Fruit fly (Drosophila melanogaster) whole organism, embryonic: Measurements from ENCODE around the gene Hph.

Experiments
- Abd-B ChIP-seq: fragments of 200-800 bp; sonication (Bioruptor generic); optimal IDR thresholded peaks from 2 replicates; lab custom pipeline; 2018; ENCODE audit warnings: missing biosample characterization, mild to moderate bottlenecking, missing genetic modification characterization, moderate library complexity
- Asciz ChIP-seq: fragments of 200-800 bp; sonication (Bioruptor generic); optimal IDR thresholded peaks from 2 replicates; lab custom pipeline; 2017; ENCODE audit warnings: missing biosample characterization, mild to moderate bottlenecking, missing genetic modification characterization, missing genetic modification reagents
- Blimp-1 ChIP-seq: fragments of 200-800 bp; sonication (Bioruptor generic); optimal IDR thresholded peaks from 3 replicates; lab custom pipeline; 2018; ENCODE audit warnings: missing biosample characterization, missing genetic modification characterization, mild to moderate bottlenecking, moderate library complexity, missing genetic modification reagents
- BtbVII ChIP-seq: fragments of 200-800 bp; sonication (Bioruptor generic); optimal IDR thresholded peaks from 3 replicates; lab custom pipeline; 2017; ENCODE audit warnings: missing biosample characterization, mild to moderate bottlenecking, missing genetic modification characterization
- CG12391 ChIP-seq: fragments of 200-800 bp; sonication (Bioruptor generic); optimal IDR thresholded peaks from 3 replicates; lab custom pipeline; 2018; ENCODE audit warnings: missing biosample characterization, mild to moderate bottlenecking, missing genetic modification characterization, moderate library complexity
- CG12769 ChIP-seq: fragments of 200-800 bp; sonication (Bioruptor generic); optimal IDR thresholded peaks from 2 replicates; lab custom pipeline; 2019; ENCODE audit warnings: missing biosample characterization, mild to moderate bottlenecking, missing genetic modification characterization, moderate library complexity
- CG14965 ChIP-seq: fragments of 200-800 bp; sonication (Bioruptor generic); optimal IDR thresholded peaks from 2 replicates; lab custom pipeline; 2016; ENCODE audit warnings: missing biosample characterization, missing genetic modification characterization, borderline replicate concordance
- CG1603 ChIP-seq: fragments of 200-800 bp; sonication (Bioruptor generic); optimal IDR thresholded peaks from 2 replicates; lab custom pipeline; 2019; ENCODE audit warnings: missing biosample characterization, mild to moderate bottlenecking, missing genetic modification characterization, moderate library complexity
- CG17186 ChIP-seq: fragments of 200-800 bp; sonication (Bioruptor generic); optimal IDR thresholded peaks from 3 replicates; lab custom pipeline; 2017; ENCODE audit warnings: missing biosample characterization, missing genetic modification reagents, missing genetic modification characterization
- CG17829 ChIP-seq: fragments of 200-800 bp; optimal IDR thresholded peaks from 2 replicates; lab custom pipeline; 2019; ENCODE audit warnings: missing biosample characterization, mild to moderate bottlenecking, missing genetic modification characterization, moderate library complexity
- CG30431 ChIP-seq: fragments of 200-800 bp; sonication (Bioruptor generic); optimal IDR thresholded peaks from 2 replicates; lab custom pipeline; 2017; ENCODE audit warnings: missing biosample characterization, missing genetic modification characterization
- CG31224 ChIP-seq: fragments of 200-800 bp; sonication (Bioruptor generic); IDR thresholded peaks from 2 replicates; pipeline ENCODE4 v1.3.6; 2022; ENCODE audit warnings: missing biosample characterization, missing genetic modification characterization
- CG34224 ChIP-seq: fragments of 200-800 bp; sonication (Bioruptor generic); IDR thresholded peaks from 3 replicates; pipeline ENCODE4 v1.3.6; 2022; ENCODE audit warnings: missing biosample characterization, missing genetic modification characterization; ENCODE audit not compliant: partially characterized antibody
- CG4328 ChIP-seq: fragments of 200-800 bp; sonication (Bioruptor generic); optimal IDR thresholded peaks from 3 replicates; lab custom pipeline; 2017; ENCODE audit warnings: missing biosample characterization, missing genetic modification reagents, missing genetic modification characterization
- CG5953 ChIP-seq: fragments of 200-800 bp; sonication (Bioruptor generic); IDR thresholded peaks from 2 replicates; pipeline ENCODE4 v1.3.6; 2022; ENCODE audit warnings: missing biosample characterization, missing genetic modification characterization
- CG6254 ChIP-seq: fragments of 200-800 bp; sonication (Bioruptor generic); optimal IDR thresholded peaks from 3 replicates; lab custom pipeline; 2017; ENCODE audit warnings: mild to moderate bottlenecking, missing biosample characterization, missing genetic modification reagents, missing genetic modification characterization
- CG8944 ChIP-seq: fragments of 200-800 bp; sonication (Bioruptor generic); optimal IDR thresholded peaks from 3 replicates; lab custom pipeline; 2016; ENCODE audit warnings: missing biosample characterization, missing genetic modification characterization
- CG9817 ChIP-seq: fragments of 200-800 bp; sonication (Bioruptor generic); optimal IDR thresholded peaks from 2 replicates; lab custom pipeline; 2018; ENCODE audit warnings: missing biosample characterization, mild to moderate bottlenecking, missing genetic modification characterization, moderate library complexity
- CrebB ChIP-seq: fragments of 200-800 bp; sonication (Bioruptor generic); optimal IDR thresholded peaks from 3 replicates; lab custom pipeline; 2018; ENCODE audit warnings: missing biosample characterization, mild to moderate bottlenecking, missing genetic modification characterization
- Doc3 ChIP-seq: fragments of 200-800 bp; sonication (Bioruptor generic); IDR thresholded peaks from 3 replicates; pipeline ENCODE4 v1.3.6; 2022; ENCODE audit warnings: missing biosample characterization, missing genetic modification characterization; ENCODE audit not compliant: partially characterized antibody
- Ets65A ChIP-seq: fragments of 200-800 bp; sonication (Bioruptor generic); peaks from one replicate; lab custom pipeline; 2016; ENCODE audit warnings: missing biosample characterization, missing genetic modification characterization
- GATAe ChIP-seq: fragments of 200-800 bp; sonication (Bioruptor generic); conservative IDR thresholded peaks from 2 replicates; pipeline ENCODE4 v1.3.6; 2022; ENCODE audit warnings: missing biosample characterization, missing genetic modification characterization
- H2.0 ChIP-seq: fragments of 200-800 bp; sonication (Bioruptor generic); IDR thresholded peaks from 2 replicates; pipeline ENCODE4 v1.3.6; 2022; ENCODE audit warnings: missing biosample characterization, missing genetic modification characterization
- HLH54F ChIP-seq: fragments of 200-800 bp; sonication (Bioruptor generic); optimal IDR thresholded peaks from 3 replicates; lab custom pipeline; 2016; ENCODE audit warnings: missing biosample characterization, missing genetic modification characterization
- Opbp ChIP-seq: fragments of 200-800 bp; sonication (Bioruptor generic); IDR thresholded peaks from 3 replicates; pipeline ENCODE4 v1.3.6; 2022; ENCODE audit warnings: missing biosample characterization, missing genetic modification characterization; ENCODE audit not compliant: partially characterized antibody
- Ssrp ChIP-seq: fragments of 200-800 bp; sonication (Bioruptor generic); optimal IDR thresholded peaks from 2 replicates; lab custom pipeline; 2018; ENCODE audit warnings: missing biosample characterization, mild to moderate bottlenecking, missing genetic modification characterization, moderate library complexity
- YL-1 ChIP-seq: fragments of 200-800 bp; sonication (Bioruptor generic); optimal IDR thresholded peaks from 3 replicates; lab custom pipeline; 2017; ENCODE audit warnings: missing biosample characterization, mild to moderate bottlenecking, missing genetic modification characterization
- al ChIP-seq: fragments of 200-800 bp; sonication (Bioruptor generic); IDR thresholded peaks from 2 replicates; pipeline ENCODE4 v1.3.6; 2022; ENCODE audit warnings: missing biosample characterization, missing genetic modification characterization
- cad ChIP-seq: fragments of >200 bp; optimal IDR thresholded peaks from 2 replicates; lab custom pipeline; 2017; ENCODE audit warnings: missing biosample characterization, missing genetic modification characterization
- cg ChIP-seq: fragments of 200-800 bp; sonication (Bioruptor generic); optimal IDR thresholded peaks from 3 replicates; lab custom pipeline; 2019; ENCODE audit warnings: missing biosample characterization, mild to moderate bottlenecking, missing genetic modification characterization, moderate library complexity
- crol ChIP-seq: fragments of 200-800 bp; sonication (Bioruptor generic); IDR thresholded peaks from 2 replicates; pipeline ENCODE4 v1.3.6; 2022; ENCODE audit warnings: missing biosample characterization, missing genetic modification characterization
- mirr ChIP-seq: fragments of 200-800 bp; sonication (Bioruptor generic); optimal IDR thresholded peaks from 3 replicates; lab custom pipeline; 2018; ENCODE audit warnings: missing biosample characterization, mild to moderate bottlenecking, missing genetic modification characterization
- nerfin-2 ChIP-seq: fragments of 200-800 bp; sonication (Bioruptor generic); IDR thresholded peaks from 2 replicates; pipeline ENCODE4 v1.3.6; 2022; ENCODE audit warnings: missing biosample characterization, missing genetic modification characterization; ENCODE audit not compliant: partially characterized antibody
- sens ChIP-seq: fragments of 200-800 bp; sonication (Bioruptor generic); peaks from one replicate; lab custom pipeline; 2016; ENCODE audit warnings: missing biosample characterization, missing genetic modification characterization
- slp2 ChIP-seq: fragments of 200-800 bp; sonication (Bioruptor generic); optimal IDR thresholded peaks from 2 replicates; lab custom pipeline; 2016; ENCODE audit warnings: missing biosample characterization, missing genetic modification characterization
- sna ChIP-seq: fragments of 200-800 bp; sonication (Bioruptor generic); IDR thresholded peaks from 2 replicates; pipeline ENCODE4 v1.3.6; 2022; ENCODE audit warnings: missing biosample characterization, missing genetic modification characterization; ENCODE audit not compliant: partially characterized antibody
- tll ChIP-seq, 2 experiments: fragments of 200-800 bp in 1 of 2; fragments of >200 bp in 1 of 2; sonication (Bioruptor generic) in 1 of 2; optimal IDR thresholded peaks; 2 replicates each; lab custom pipeline; 2017 to 2019; ENCODE audit warnings: missing biosample characterization in 2 of 2, missing genetic modification characterization in 2 of 2, mild to moderate bottlenecking in 1 of 2, moderate library complexity in 1 of 2
- ttk ChIP-seq: fragments of 200-800 bp; sonication (Bioruptor generic); IDR thresholded peaks from 2 replicates; pipeline ENCODE4 v2.1.2; 2022; ENCODE audit warnings: missing biosample characterization, missing genetic modification characterization
- unpg ChIP-seq: fragments of 200-800 bp; sonication (Bioruptor generic); optimal IDR thresholded peaks from 3 replicates; lab custom pipeline; 2018; ENCODE audit warnings: missing biosample characterization, mild to moderate bottlenecking, missing genetic modification characterization, moderate library complexity
- wor ChIP-seq: fragments of 200-800 bp; sonication (Bioruptor generic); IDR thresholded peaks from 2 replicates; pipeline ENCODE4 v1.3.6; 2022; ENCODE audit warnings: missing biosample characterization, missing genetic modification characterization
- z ChIP-seq: fragments of 200-800 bp; sonication (Bioruptor generic); IDR thresholded peaks from 3 replicates; pipeline ENCODE4 v1.3.6; 2022; ENCODE audit warnings: missing biosample characterization, missing genetic modification characterization
- zen ChIP-seq: fragments of 200-800 bp; sonication (Bioruptor generic); optimal IDR thresholded peaks from 3 replicates; lab custom pipeline; 2018; ENCODE audit warnings: missing biosample characterization, mild to moderate bottlenecking, missing genetic modification characterization, moderate library complexity

The Hph gene

dm6 chr3R:5232197-5232607 lies 24.6 kb upstream of the Hph start, which contains the start of the genes Kat60 and Mms19 (continued):
- TF ChIP-seq Asciz (GFP tag; lab: Kevin White, UChicago) (no peak), GATAe (peak; percentile 78), Ets65A (GFP tag; lab: Kevin White, UChicago) (peak; percentile 98), al (peak; percentile 67), CG14965 (GFP tag; lab: Kevin White, UChicago) (no peak), CG17829 (peak; percentile 66), crol (GFP tag; lab: Robert Waterston, UW) (0 out of 2 replicates have a peak, but pooled peaks have one; percentile 26), CG1603 (tag; lab: Kevin White, UChicago) (peak; percentile 25), z (GFP tag; lab: Robert Waterston, UW) (no peak), CG9817 (tag; lab: Kevin White, UChicago) (peak; percentile 68), CrebB (tag; lab: Kevin White, UChicago) (peak; percentile 6), ttk (GFP tag; lab: Robert Waterston, UW) (peak; percentile 58), YL-1 (GFP tag; lab: Kevin White, UChicago) (peak; percentile 77), Abd-B (GFP tag; lab: Kevin White, UChicago) (peak; percentile 71), mirr (no peak), wor (GFP tag; lab: Robert Waterston, UW) (peak; percentile 22; the same call in 1 of the 2 replicates), sna (peak; percentile 90), CG5953 (no peak), CG4328 (no peak), cg (GFP tag; lab: Kevin White, UChicago) (no peak), BtbVII (GFP tag; lab: Kevin White, UChicago) (no peak), HLH54F (GFP tag; lab: Kevin White, UChicago) (peak; percentile 75), CG12769 (tag; lab: Kevin White, UChicago) (no peak), Opbp (GFP tag; lab: Robert Waterston, UW) (peak; percentile 86), CG17186 (GFP tag; lab: Kevin White, UChicago) (peak; percentile 91), CG8944 (GFP tag; lab: Kevin White, UChicago) (peak; percentile 30), CG6254 (GFP tag; lab: Kevin White, UChicago) (peak; percentile 83), CG31224 (peak; percentile 59)
- TF ChIP-seq, all 482 proteins: peak for 294

dm6 chr3R:5237215-5237614 lies 19.6 kb upstream of the Hph start, which contains the start of gene rtp:
Gene rtp, minus strand, starts transcription at chr3R:5237315.
- TF ChIP-seq CG30431 (GFP tag; lab: Kevin White, UChicago) (no peak), Doc3 (GFP tag; lab: Robert Waterston, UW) (no peak), nerfin-2 (GFP tag; lab: Robert Waterston, UW) (no peak), Blimp-1 (GFP tag; lab: Kevin White, UChicago) (no peak), H2.0 (GFP tag; lab: Robert Waterston, UW) (no peak), unpg (no peak), Ssrp (no peak), cad (GFP tag; lab: Kevin White, UChicago) (no peak)

DNA sequence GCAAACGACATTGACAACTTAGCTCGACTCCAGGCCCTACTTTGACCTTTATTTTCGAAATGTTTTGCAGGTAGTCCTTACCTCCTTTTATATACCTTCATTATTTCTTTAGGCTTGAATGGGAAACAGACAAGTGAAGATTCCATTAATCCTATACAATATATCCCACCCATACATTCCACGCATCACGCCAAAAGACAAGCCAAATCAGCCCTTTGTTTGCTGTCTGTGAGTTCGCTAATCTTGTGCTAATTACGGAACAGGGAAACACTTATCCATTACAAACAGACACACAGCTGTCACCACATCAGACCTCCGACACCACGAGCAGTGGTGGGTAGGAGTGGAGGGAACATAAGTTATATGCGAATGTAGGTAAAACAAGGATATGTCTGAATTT lies 16.1 kb upstream of the Hph start, which contains the start of gene CG33293:
Gene CG33293, minus strand, starts transcription at position 15 of the 400 bp plus-strand sequence.
- TF ChIP-seq zen (tag; lab: Kevin White, UChicago) (peak; percentile 66), sens (peak; percentile 13), slp2 (GFP tag; lab: Kevin White, UChicago) (no peak), CG34224 (GFP tag; lab: Robert Waterston, UW) (no peak), tll (GFP tag; optimal IDR thresholded peaks at IDR 0.05; lab: Kevin White, UChicago) (peak in 1 of 2 experiments; percentile 58), CG12391 (tag; lab: Kevin White, UChicago) (no peak)
